In genomic region chrIV:4562599-4563116, ce11 we compare ENCODE assay signal across 4 worm cellular contexts.
TF ChIP-seq lines count a peak whose summit lies in the region.

Gene igeg-1, plus strand, starts transcription at chrIV:4562649.

TF ChIP-seq in whole organism, L2 larva, 48 proteins besides CTCF, POLR2A, EP300 and RAD21:
- peak; percentile 67 for TF ChIP-seq fos-1 (tag; optimal IDR thresholded peaks at IDR 0.05; lab: Kevin White, UChicago)
- TF ChIP-seq blmp-1 (tag; optimal IDR thresholded peaks at IDR 0.05; lab: Kevin White, UChicago; ENCODE audit: insufficient read depth), result no peak
- TF ChIP-seq crh-2 (tag; optimal IDR thresholded peaks at IDR 0.05; lab: Kevin White, UChicago), result peak; percentile 7

TF ChIP-seq in whole organism, L3 larva, 47 proteins besides CTCF, POLR2A, EP300 and RAD21:
- TF ChIP-seq elt-2 (tag; optimal IDR thresholded peaks at IDR 0.05; lab: Kevin White, UChicago) (peak; percentile 34), lin-15B (tag; optimal IDR thresholded peaks at IDR 0.05; lab: Kevin White, UChicago) (no peak)

TF ChIP-seq in whole organism, L4 larva, 104 proteins besides CTCF, POLR2A, EP300 and RAD21:
- TF ChIP-seq snpc-4 (tag; optimal IDR thresholded peaks at IDR 0.05; lab: Kevin White, UChicago) (no peak), lsy-2 (tag; optimal IDR thresholded peaks at IDR 0.05; lab: Kevin White, UChicago) (no peak), hlh-11 (tag; optimal IDR thresholded peaks at IDR 0.05; lab: Kevin White, UChicago) (no peak), dve-1 (tag; optimal IDR thresholded peaks at IDR 0.05; lab: Kevin White, UChicago; ENCODE audit: insufficient read depth) (no peak), ama-1 (optimal IDR thresholded peaks at IDR 0.05; lab: Kevin White, UChicago) (peak; percentile 23), unc-130 (GFP tag; optimal IDR thresholded peaks at IDR 0.05; lab: Kevin White, UChicago) (no peak), F10B5.3 (tag; optimal IDR thresholded peaks at IDR 0.05; lab: Kevin White, UChicago) (no peak), set-16 (GFP tag; IDR thresholded peaks at IDR 0.05; lab: Robert Waterston, UW) (no peak), F37D6.2 (tag; optimal IDR thresholded peaks at IDR 0.05; lab: Kevin White, UChicago) (no peak), dmd-6 (GFP tag; IDR thresholded peaks at IDR 0.05; lab: Robert Waterston, UW) (peak; percentile 48; the same call in 1 of the 2 replicates), nhr-28 (tag; optimal IDR thresholded peaks at IDR 0.05; lab: Kevin White, UChicago) (peak; percentile 33), daf-8 (GFP tag; IDR thresholded peaks at IDR 0.05; lab: Robert Waterston, UW) (no peak), zfp-2 (tag; optimal IDR thresholded peaks at IDR 0.05; lab: Kevin White, UChicago) (no peak), aha-1 (tag; lab: Kevin White, UChicago) (peak; percentile 96), mxl-3 (GFP tag; optimal IDR thresholded peaks at IDR 0.05; lab: Kevin White, UChicago) (no peak), madf-5 (GFP tag; IDR thresholded peaks at IDR 0.05; lab: Robert Waterston, UW) (no peak), ceh-82 (tag; optimal IDR thresholded peaks at IDR 0.05; lab: Kevin White, UChicago) (no peak), spr-3 (GFP tag; optimal IDR thresholded peaks at IDR 0.05; lab: Kevin White, UChicago) (no peak), egl-27 (tag; optimal IDR thresholded peaks at IDR 0.05; lab: Kevin White, UChicago) (no peak), zag-1 (tag; optimal IDR thresholded peaks at IDR 0.05; lab: Kevin White, UChicago) (no peak), nhr-10 (tag; optimal IDR thresholded peaks at IDR 0.05; lab: Kevin White, UChicago) (no peak), fkh-10 (GFP tag; optimal IDR thresholded peaks at IDR 0.05; lab: Kevin White, UChicago) (no peak), F44E2.7 (GFP tag; IDR thresholded peaks at IDR 0.05; lab: Robert Waterston, UW) (no peak), mdt-29 (GFP tag; IDR thresholded peaks at IDR 0.05; lab: Robert Waterston, UW) (no peak), pqm-1 (tag; optimal IDR thresholded peaks at IDR 0.05; lab: Kevin White, UChicago) (peak; percentile 70), madf-9 (GFP tag; conservative IDR thresholded peaks at IDR 0.05; lab: Robert Waterston, UW) (no peak), sdz-12 (GFP tag; optimal IDR thresholded peaks at IDR 0.05; lab: Kevin White, UChicago) (no peak)

TF ChIP-seq in whole organism, young adult, 124 proteins besides CTCF, POLR2A, EP300 and RAD21:
- TF ChIP-seq let-607 (tag; optimal IDR thresholded peaks at IDR 0.05; lab: Kevin White, UChicago), result peak in 1 of 2 experiments; percentile 7
- TF ChIP-seq dpl-1 (GFP tag; optimal IDR thresholded peaks at IDR 0.05; lab: Kevin White, UChicago), result no peak
- TF ChIP-seq nhr-80 (tag; optimal IDR thresholded peaks at IDR 0.05; lab: Kevin White, UChicago), result peak; percentile 82
TF ChIP-seq in whole organism, young adult: peak in this region for 2.
